Worm (Caenorhabditis elegans): ENCODE measurements around the gene ufd-2.

ufd-2 gene

DNA sequence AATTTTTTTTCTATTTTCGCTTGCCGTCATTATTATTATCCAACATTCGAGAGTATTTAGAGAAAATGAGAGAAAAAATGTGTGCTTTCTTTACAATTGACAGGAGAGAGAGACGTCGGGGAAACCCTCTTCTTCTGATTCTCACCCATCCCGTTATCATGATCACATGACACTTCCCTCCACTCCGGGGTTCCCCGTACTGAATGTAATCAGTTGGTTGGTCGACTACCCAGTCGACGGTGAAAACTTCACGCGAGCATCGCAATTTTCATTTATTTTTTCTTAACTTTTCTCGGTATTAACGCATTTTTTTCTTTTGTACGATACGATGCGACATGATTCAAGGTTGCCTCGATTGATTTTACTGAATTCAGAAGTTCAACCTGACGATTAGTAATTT is 46.4 kb upstream of the ufd-2 start:
- TF ChIP-seq alr-1 (tag; optimal IDR thresholded peaks at IDR 0.05) = no peak
- TF ChIP-seq nhr-77 (tag; optimal IDR thresholded peaks at IDR 0.05) = no peak
- TF ChIP-seq mbf-1 (tag; optimal IDR thresholded peaks at IDR 0.05) = no peak
- peak; percentile 4 for TF ChIP-seq blmp-1 (tag; optimal IDR thresholded peaks at IDR 0.05; ENCODE audit: insufficient read depth)
- TF ChIP-seq nhr-21 (tag; optimal IDR thresholded peaks at IDR 0.05) = peak; percentile 71
- TF ChIP-seq mab-5 (tag; optimal IDR thresholded peaks at IDR 0.05) = no peak
- TF ChIP-seq elt-3 (tag; optimal IDR thresholded peaks at IDR 0.05) = no peak
- TF ChIP-seq nhr-6 (tag; optimal IDR thresholded peaks at IDR 0.05) = no peak
- TF ChIP-seq ztf-1 (GFP tag; conservative IDR thresholded peaks at IDR 0.05) = no peak
- no peak for TF ChIP-seq ZK546.5 (tag; optimal IDR thresholded peaks at IDR 0.05)
- no peak for TF ChIP-seq aly-2 (tag; optimal IDR thresholded peaks at IDR 0.05)
- TF ChIP-seq nhr-10 (tag; optimal IDR thresholded peaks at IDR 0.05) = no peak
- TF ChIP-seq ztf-4 (tag; optimal IDR thresholded peaks at IDR 0.05) = no peak
- TF ChIP-seq mdl-1 (tag; optimal IDR thresholded peaks at IDR 0.05) = peak in 1 of 2 experiments; percentile 47
- no peak for TF ChIP-seq C34F6.9 (tag; optimal IDR thresholded peaks at IDR 0.05)
- no peak for TF ChIP-seq lin-13 (GFP tag; optimal IDR thresholded peaks at IDR 0.05)
- peak; percentile 70 for TF ChIP-seq sma-3 (GFP tag; optimal IDR thresholded peaks at IDR 0.05)
- TF ChIP-seq nhr-12 (tag; optimal IDR thresholded peaks at IDR 0.05) = no peak
- peak; percentile 44 for TF ChIP-seq egl-27 (tag; optimal IDR thresholded peaks at IDR 0.05)
- no peak for TF ChIP-seq ceh-16 (tag; optimal IDR thresholded peaks at IDR 0.05)
- TF ChIP-seq ama-1 (optimal IDR thresholded peaks at IDR 0.05) = peak; percentile 69
- no peak for TF ChIP-seq ztf-11 (tag; optimal IDR thresholded peaks at IDR 0.05)
- TF ChIP-seq sem-4 (tag; optimal IDR thresholded peaks at IDR 0.05) = no peak
- TF ChIP-seq fos-1 (tag; optimal IDR thresholded peaks at IDR 0.05) = peak; percentile 22
- TF ChIP-seq dmd-4 (tag; optimal IDR thresholded peaks at IDR 0.05) = no peak
- peak; percentile 99 for TF ChIP-seq sma-9 (GFP tag; optimal IDR thresholded peaks at IDR 0.05)
- no peak for TF ChIP-seq sma-9 (tag; optimal IDR thresholded peaks at IDR 0.05)
- no peak for TF ChIP-seq snpc-4 (tag; optimal IDR thresholded peaks at IDR 0.05)
- no peak for TF ChIP-seq nhr-237 (tag; optimal IDR thresholded peaks at IDR 0.05)
- TF ChIP-seq zag-1 (tag; optimal IDR thresholded peaks at IDR 0.05) = no peak
- no peak for TF ChIP-seq R02D3.7 (tag; optimal IDR thresholded peaks at IDR 0.05)
- no peak for TF ChIP-seq skn-1 (tag; optimal IDR thresholded peaks at IDR 0.05)
- TF ChIP-seq F13H6.1 (tag; optimal IDR thresholded peaks at IDR 0.05) = peak; percentile 51
- peak; percentile 65 for TF ChIP-seq nhr-129 (tag; optimal IDR thresholded peaks at IDR 0.05)
- TF ChIP-seq nhr-25 (tag; optimal IDR thresholded peaks at IDR 0.05) = no peak
- TF ChIP-seq crh-2 (tag; optimal IDR thresholded peaks at IDR 0.05) = no peak
- no peak for TF ChIP-seq unc-55 (GFP tag; optimal IDR thresholded peaks at IDR 0.05)
- peak in 1 of 2 experiments; percentile 40 for TF ChIP-seq lsy-2 (tag; optimal IDR thresholded peaks at IDR 0.05)
- no peak for TF ChIP-seq peb-1 (tag; optimal IDR thresholded peaks at IDR 0.05)
- no peak for TF ChIP-seq nhr-11 (tag; optimal IDR thresholded peaks at IDR 0.05)
- no peak for TF ChIP-seq unc-62 (GFP tag; optimal IDR thresholded peaks at IDR 0.05)
- no peak for TF ChIP-seq elt-1 (tag; optimal IDR thresholded peaks at IDR 0.05)
- no peak for TF ChIP-seq nhr-23 (tag; optimal IDR thresholded peaks at IDR 0.05)
- no peak for TF ChIP-seq lin-39 (tag; optimal IDR thresholded peaks at IDR 0.05)
- peak; percentile 53 for TF ChIP-seq gmeb-1 (tag; optimal IDR thresholded peaks at IDR 0.05)
- TF ChIP-seq unc-39 (tag; optimal IDR thresholded peaks at IDR 0.05) = no peak
- TF ChIP-seq ceh-82 (tag; optimal IDR thresholded peaks at IDR 0.05) = no peak
- TF ChIP-seq Y55F3AM.14 (GFP tag; optimal IDR thresholded peaks at IDR 0.05) = peak; percentile 21
- TF ChIP-seq lin-11 (tag; optimal IDR thresholded peaks at IDR 0.05) = no peak

Measured in whole organism, L2 larva.